Fruit fly (Drosophila melanogaster): Measurements from ENCODE around the gene CG31522.

CG31522 gene

DNA sequence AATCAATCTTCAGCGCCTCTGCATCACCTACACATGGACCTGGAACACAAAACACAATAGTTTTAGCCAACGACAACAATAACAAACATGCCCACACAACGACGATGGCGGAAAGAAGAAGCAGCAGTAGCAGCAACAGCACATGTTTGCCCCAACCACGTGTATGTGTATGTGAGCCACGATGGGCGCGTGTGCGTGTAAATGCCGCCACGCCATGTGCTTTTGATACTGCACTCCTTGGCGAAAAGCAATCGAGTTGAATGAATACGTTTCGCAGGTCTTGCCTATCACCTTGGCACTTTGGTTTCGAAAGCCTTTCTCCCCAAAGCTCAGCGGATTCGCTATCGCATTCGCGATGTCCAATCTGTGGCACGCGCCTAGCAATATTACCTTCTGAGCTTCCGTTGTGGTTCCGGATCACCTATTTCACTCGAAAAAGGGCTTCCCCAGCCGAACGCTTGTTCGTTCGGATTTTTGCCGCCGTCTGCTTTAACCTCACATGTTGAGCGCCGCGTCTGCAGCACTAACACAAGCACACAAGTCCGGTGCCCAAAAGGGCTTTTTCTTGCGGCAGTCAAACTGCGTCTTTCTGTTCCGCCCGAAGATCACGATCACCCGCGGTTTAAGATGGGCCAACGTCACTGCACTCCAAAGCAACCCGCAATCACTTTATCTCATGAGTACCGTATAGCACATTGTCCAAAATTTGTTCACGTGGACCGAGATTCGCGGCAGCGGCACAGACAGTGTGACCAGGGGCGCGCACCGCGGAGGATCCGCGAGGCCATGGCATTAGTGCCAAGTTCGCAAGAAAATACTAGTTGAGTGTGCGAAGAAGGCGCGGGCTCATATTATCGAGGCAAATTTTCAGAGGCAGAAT, 33.9 kb downstream of the CG31522 start, which contains the start of gene srl (continued):
- TF ChIP-seq CG13424 (tag; optimal IDR thresholded peaks at IDR 0.05): no peak
- TF ChIP-seq CG2116 (GFP tag; optimal IDR thresholded peaks at IDR 0.05): peak; percentile 70
- peak; percentile 86 for TF ChIP-seq ftz-f1 (GFP tag; optimal IDR thresholded peaks at IDR 0.05)
- TF ChIP-seq Elba2 (GFP tag; optimal IDR thresholded peaks at IDR 0.05): peak; percentile 41
- TF ChIP-seq Stat92E (GFP tag; optimal IDR thresholded peaks at IDR 0.05): no peak
- no peak for TF ChIP-seq CG16815 (GFP tag; optimal IDR thresholded peaks at IDR 0.05)
- TF ChIP-seq z (GFP tag; IDR thresholded peaks at IDR 0.05): no peak
- TF ChIP-seq eyg (GFP tag; optimal IDR thresholded peaks at IDR 0.05): no peak
- TF ChIP-seq CG34422 (GFP tag; IDR thresholded peaks at IDR 0.05): peak; percentile 94
- no peak for TF ChIP-seq CG13123 (GFP tag; optimal IDR thresholded peaks at IDR 0.05)
- no peak for TF ChIP-seq CG32767 (GFP tag; IDR thresholded peaks at IDR 0.05)
- TF ChIP-seq CG11560 (tag; IDR thresholded peaks at IDR 0.05): no peak
- TF ChIP-seq Chrac-16 (GFP tag; optimal IDR thresholded peaks at IDR 0.05): no peak
- TF ChIP-seq Aef1 (GFP tag; IDR thresholded peaks at IDR 0.05): no peak
- no peak for TF ChIP-seq NfI (GFP tag; optimal IDR thresholded peaks at IDR 0.05)
- no peak for TF ChIP-seq dati (GFP tag; IDR thresholded peaks at IDR 0.05)
- TF ChIP-seq CG18599 (GFP tag; optimal IDR thresholded peaks at IDR 0.05): no peak
- TF ChIP-seq Nf-YC (tag; optimal IDR thresholded peaks at IDR 0.05): no peak
- peak; percentile 48 for TF ChIP-seq CG4617 (GFP tag; optimal IDR thresholded peaks at IDR 0.05; ENCODE audit: borderline replicate concordance)
- TF ChIP-seq bab2 (GFP tag; optimal IDR thresholded peaks at IDR 0.05): no peak
- no peak for TF ChIP-seq Mrtf (GFP tag; IDR thresholded peaks at IDR 0.05)
- no peak for TF ChIP-seq pb (GFP tag; optimal IDR thresholded peaks at IDR 0.05)
- no peak for TF ChIP-seq grau (tag; optimal IDR thresholded peaks at IDR 0.05)
- TF ChIP-seq h (optimal IDR thresholded peaks at IDR 0.05): no peak
- TF ChIP-seq wor (GFP tag; IDR thresholded peaks at IDR 0.05): no peak
- no peak for TF ChIP-seq CG10565 (GFP tag; optimal IDR thresholded peaks at IDR 0.05)
- no peak for TF ChIP-seq CG2129 (GFP tag; IDR thresholded peaks at IDR 0.05; ENCODE audit: partially characterized antibody)
- no peak for TF ChIP-seq gt (GFP tag; IDR thresholded peaks at IDR 0.05)
- TF ChIP-seq Dref (GFP tag; IDR thresholded peaks at IDR 0.05): no peak
- TF ChIP-seq Dll (GFP tag; IDR thresholded peaks at IDR 0.05; ENCODE audit: partially characterized antibody): peak; percentile 55; the same call in 1 of the 4 replicates
- peak; percentile 13 for TF ChIP-seq pfk (GFP tag; optimal IDR thresholded peaks at IDR 0.05)
- TF ChIP-seq CG15269 (tag; optimal IDR thresholded peaks at IDR 0.05): no peak
- no peak for TF ChIP-seq CG8388 (GFP tag; optimal IDR thresholded peaks at IDR 0.05)
- no peak for TF ChIP-seq Lim3 (GFP tag; IDR thresholded peaks at IDR 0.05)
- no peak for TF ChIP-seq hkb (optimal IDR thresholded peaks at IDR 0.05)
- no peak for TF ChIP-seq hkb (GFP tag; IDR thresholded peaks at IDR 0.05)
- TF ChIP-seq mirr (GFP tag; optimal IDR thresholded peaks at IDR 0.05): no peak
- TF ChIP-seq pan (optimal IDR thresholded peaks at IDR 0.05): no peak
- TF ChIP-seq pan (GFP tag; optimal IDR thresholded peaks at IDR 0.05 in 1 of 2, IDR thresholded peaks at IDR 0.05 in 1 of 2): no peak
- no peak for TF ChIP-seq CG10959 (GFP tag; IDR thresholded peaks at IDR 0.05)
- no peak for TF ChIP-seq HHEX (GFP tag; optimal IDR thresholded peaks at IDR 0.05)
- TF ChIP-seq CG1647 (GFP tag; optimal IDR thresholded peaks at IDR 0.05): no peak
- no peak for TF ChIP-seq tx (GFP tag; optimal IDR thresholded peaks at IDR 0.05)
- TF ChIP-seq CG17802 (tag; optimal IDR thresholded peaks at IDR 0.05): no peak
- TF ChIP-seq Ravus (GFP tag; IDR thresholded peaks at IDR 0.05): no peak
- TF ChIP-seq crc (GFP tag; optimal IDR thresholded peaks at IDR 0.05): no peak
- TF ChIP-seq shn (GFP tag; optimal IDR thresholded peaks at IDR 0.05): peak; percentile 23
- peak; percentile 32; the same call in 1 of the 2 replicates for TF ChIP-seq E2f1 (GFP tag; IDR thresholded peaks at IDR 0.05)
- TF ChIP-seq sima (GFP tag; optimal IDR thresholded peaks at IDR 0.05): no peak
- no peak for TF ChIP-seq Spps (tag; optimal IDR thresholded peaks at IDR 0.05)
- TF ChIP-seq CG10979 (tag; optimal IDR thresholded peaks at IDR 0.05): peak; percentile 8
